Worm (Caenorhabditis elegans) whole organism, L2 larva: Measurements from ENCODE around the gene spig-5.
"Not testable (repeated sequence)": the region's sequence is repeated elsewhere in the genome, so short reads cannot be mapped to it uniquely, and the experiment has no call there.

Source experiments
- C34F6.9 ChIP-seq: fragments of 150-350 bp; optimal IDR thresholded peaks from 2 replicates; lab custom pipeline; 2014; ENCODE audit warnings: missing biosample characterization, missing genetic modification characterization
- R02D3.7 ChIP-seq: fragments of 150-350 bp; optimal IDR thresholded peaks from 2 replicates; lab custom pipeline; 2014; ENCODE audit warnings: missing biosample characterization, missing genetic modification characterization
- ZK546.5 ChIP-seq: sonication (generic microtip); optimal IDR thresholded peaks from 2 replicates; lab custom pipeline; 2017; ENCODE audit warnings: missing biosample characterization, missing genetic modification characterization
- alr-1 ChIP-seq: fragments of 150-350 bp; optimal IDR thresholded peaks from 2 replicates; lab custom pipeline; 2014; ENCODE audit warnings: missing biosample characterization, missing genetic modification characterization
- aly-2 ChIP-seq: fragments of 150-350 bp; optimal IDR thresholded peaks from 2 replicates; lab custom pipeline; 2014; ENCODE audit warnings: missing biosample characterization, missing genetic modification characterization
- ama-1 ChIP-seq: fragments of 150-350 bp; optimal IDR thresholded peaks from 2 replicates; lab custom pipeline; 2018; ENCODE audit warnings: inconsistent platforms
- ceh-82 ChIP-seq: fragments of 150-350 bp; optimal IDR thresholded peaks from 2 replicates; lab custom pipeline; 2014; ENCODE audit warnings: missing biosample characterization, missing genetic modification characterization
- crh-2 ChIP-seq: sonication (generic microtip); optimal IDR thresholded peaks from 2 replicates; lab custom pipeline; 2017; ENCODE audit warnings: missing biosample characterization, missing genetic modification characterization
- dmd-4 ChIP-seq: sonication (generic microtip); optimal IDR thresholded peaks from 2 replicates; lab custom pipeline; 2017; ENCODE audit warnings: missing biosample characterization, missing genetic modification characterization
- egl-27 ChIP-seq: sonication (generic microtip); optimal IDR thresholded peaks from 3 replicates; lab custom pipeline; 2017; ENCODE audit warnings: missing biosample characterization, missing genetic modification reagents, missing genetic modification characterization
- elt-3 ChIP-seq: sonication (generic microtip); optimal IDR thresholded peaks from 2 replicates; lab custom pipeline; 2017; ENCODE audit warnings: missing biosample characterization, missing genetic modification characterization
- fos-1 ChIP-seq: fragments of 150-350 bp; optimal IDR thresholded peaks from 2 replicates; lab custom pipeline; 2014; ENCODE audit warnings: missing biosample characterization, missing genetic modification characterization
- lin-11 ChIP-seq: fragments of 150-350 bp; sonication (generic microtip); optimal IDR thresholded peaks from 2 replicates; lab custom pipeline; 2014; ENCODE audit warnings: missing biosample characterization, missing genetic modification characterization, inconsistent platforms, mixed read lengths
- lin-13 ChIP-seq: fragments of 150-350 bp; optimal IDR thresholded peaks from 2 replicates; lab custom pipeline; 2014; ENCODE audit warnings: missing biosample characterization, missing genetic modification reagents, missing genetic modification characterization
- lin-39 ChIP-seq: fragments of 150-350 bp; optimal IDR thresholded peaks from 2 replicates; lab custom pipeline; 2014; ENCODE audit warnings: missing biosample characterization, missing genetic modification reagents, missing genetic modification characterization
- lsy-2 ChIP-seq, 2 experiments: fragments of 150-350 bp in 1 of 2; sonication (generic microtip) in 1 of 2; optimal IDR thresholded peaks; 2 replicates each; lab custom pipeline; 2014 to 2017; ENCODE audit warnings: missing biosample characterization in 2 of 2, missing genetic modification characterization in 2 of 2
- mbf-1 ChIP-seq: sonication (generic microtip); optimal IDR thresholded peaks from 2 replicates; lab custom pipeline; 2017; ENCODE audit warnings: missing biosample characterization, missing genetic modification characterization
- mdl-1 ChIP-seq, 2 experiments: fragments of 150-350 bp in 1 of 2; sonication (generic microtip) in 1 of 2; optimal IDR thresholded peaks; 2 replicates each; lab custom pipeline; 2017; ENCODE audit warnings: missing biosample characterization in 2 of 2, missing genetic modification characterization in 2 of 2
- nhr-10 ChIP-seq: sonication (generic microtip); optimal IDR thresholded peaks from 2 replicates; lab custom pipeline; 2017; ENCODE audit warnings: missing biosample characterization, missing genetic modification characterization
- nhr-12 ChIP-seq: fragments of 150-350 bp; optimal IDR thresholded peaks from 2 replicates; lab custom pipeline; 2014; ENCODE audit warnings: missing biosample characterization, missing genetic modification characterization
- nhr-129 ChIP-seq: fragments of 150-350 bp; optimal IDR thresholded peaks from 2 replicates; lab custom pipeline; 2014; ENCODE audit warnings: missing biosample characterization, missing genetic modification characterization
- nhr-21 ChIP-seq: fragments of 150-350 bp; optimal IDR thresholded peaks from 2 replicates; lab custom pipeline; 2014; ENCODE audit warnings: missing biosample characterization, missing genetic modification characterization
- nhr-23 ChIP-seq: fragments of 150-350 bp; optimal IDR thresholded peaks from 2 replicates; lab custom pipeline; 2014; ENCODE audit warnings: missing biosample characterization, missing genetic modification reagents, missing genetic modification characterization
- nhr-77 ChIP-seq: fragments of 150-350 bp; optimal IDR thresholded peaks from 2 replicates; lab custom pipeline; 2014; ENCODE audit warnings: missing biosample characterization, missing genetic modification characterization
- peb-1 ChIP-seq: fragments of 150-350 bp; optimal IDR thresholded peaks from 2 replicates; lab custom pipeline; 2014; ENCODE audit warnings: missing biosample characterization, missing genetic modification characterization
- sem-4 ChIP-seq: fragments of 150-350 bp; optimal IDR thresholded peaks from 2 replicates; lab custom pipeline; 2014; ENCODE audit warnings: missing biosample characterization, missing genetic modification reagents, missing genetic modification characterization
- sma-3 ChIP-seq: sonication (generic microtip); optimal IDR thresholded peaks from 2 replicates; lab custom pipeline; 2016; ENCODE audit warnings: missing genetic modification reagents, missing genetic modification characterization, missing compliant biosample characterization
- sma-9 ChIP-seq, 2 experiments: fragments of 150-350 bp in 1 of 2; sonication (generic microtip) in 1 of 2; optimal IDR thresholded peaks; 2 replicates each; lab custom pipeline; 2014 to 2016; ENCODE audit warnings: missing genetic modification characterization in 2 of 2, mild to moderate bottlenecking in 1 of 2, missing biosample characterization in 1 of 2, missing compliant biosample characterization in 1 of 2, missing genetic modification reagents in 1 of 2, moderate library complexity in 1 of 2
- snpc-4 ChIP-seq: fragments of 150-350 bp; optimal IDR thresholded peaks from 2 replicates; lab custom pipeline; 2014; ENCODE audit warnings: missing biosample characterization, missing genetic modification characterization
- unc-39 ChIP-seq: fragments of 150-350 bp; optimal IDR thresholded peaks from 2 replicates; lab custom pipeline; 2014; ENCODE audit warnings: missing biosample characterization, missing genetic modification characterization
- unc-55 ChIP-seq: fragments of 150-350 bp; sonication (generic microtip); optimal IDR thresholded peaks from 3 replicates; lab custom pipeline; 2014; ENCODE audit warnings: missing biosample characterization, missing genetic modification reagents, missing genetic modification characterization
- unc-62 ChIP-seq: fragments of 150-350 bp; optimal IDR thresholded peaks from 2 replicates; lab custom pipeline; 2014; ENCODE audit warnings: missing biosample characterization, missing genetic modification reagents, missing genetic modification characterization
- zag-1 ChIP-seq: fragments of 150-350 bp; optimal IDR thresholded peaks from 2 replicates; lab custom pipeline; 2014; ENCODE audit warnings: missing biosample characterization, missing genetic modification characterization
- ztf-11 ChIP-seq: sonication (generic microtip); optimal IDR thresholded peaks from 2 replicates; lab custom pipeline; 2017; ENCODE audit warnings: missing biosample characterization, missing genetic modification characterization

spig-5 gene

DNA sequence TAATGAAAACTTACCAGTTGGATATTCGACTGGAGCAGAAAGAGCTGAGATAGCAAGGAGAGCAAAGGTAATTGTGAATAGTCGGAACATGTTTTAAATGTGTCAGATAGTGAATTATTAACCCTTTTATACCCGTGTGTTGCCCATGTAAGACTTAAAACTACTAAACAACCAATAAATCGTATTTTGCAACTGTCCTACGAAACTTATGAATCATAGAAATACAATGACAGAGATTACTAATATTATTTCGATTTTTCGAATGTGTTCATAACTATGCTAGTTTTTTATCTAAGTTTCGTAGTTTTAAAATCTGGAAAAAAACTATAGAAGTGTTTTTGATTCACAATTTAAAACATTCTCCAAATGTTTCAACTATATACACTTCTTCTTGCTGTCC lies 1.5 kb upstream of the spig-5 start, which contains the start of gene spig-4:
TSS of gene spig-4 (minus strand) at position 101 of the 400 bp plus-strand sequence.
- not testable (repeated sequence) for TF ChIP-seq unc-39 (tag; lab: Kevin White, UChicago); egl-27 (tag; lab: Kevin White, UChicago); lsy-2 (tag; optimal IDR thresholded peaks at IDR 0.05; lab: Kevin White, UChicago)

DNA sequence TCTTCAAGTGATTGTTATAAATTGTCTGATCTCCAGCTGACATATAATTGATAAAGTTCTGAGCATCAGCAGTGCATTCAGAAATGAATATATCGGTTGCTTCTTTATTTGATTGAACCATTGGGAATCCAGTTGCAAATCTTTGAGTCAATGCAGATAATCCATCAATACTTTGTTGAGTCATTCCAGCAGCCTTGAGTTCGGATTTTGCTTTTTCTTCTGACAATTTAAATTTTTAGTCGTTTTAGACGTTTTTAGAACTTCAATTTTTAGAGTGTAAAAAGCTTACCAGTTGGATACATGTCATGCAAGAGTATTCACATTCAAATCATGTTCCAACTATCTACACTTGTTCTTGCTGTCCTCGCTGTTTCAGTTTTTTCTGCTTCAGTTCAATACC lies 1.4 kb downstream of the spig-5 start, which contains the start of gene F14D7.14:
TSS of gene F14D7.14 (plus strand) at position 301 of the 400 bp plus-strand sequence.
- not testable (repeated sequence) for TF ChIP-seq C34F6.9 (tag; lab: Kevin White, UChicago); nhr-21; crh-2 (tag; lab: Kevin White, UChicago)

DNA sequence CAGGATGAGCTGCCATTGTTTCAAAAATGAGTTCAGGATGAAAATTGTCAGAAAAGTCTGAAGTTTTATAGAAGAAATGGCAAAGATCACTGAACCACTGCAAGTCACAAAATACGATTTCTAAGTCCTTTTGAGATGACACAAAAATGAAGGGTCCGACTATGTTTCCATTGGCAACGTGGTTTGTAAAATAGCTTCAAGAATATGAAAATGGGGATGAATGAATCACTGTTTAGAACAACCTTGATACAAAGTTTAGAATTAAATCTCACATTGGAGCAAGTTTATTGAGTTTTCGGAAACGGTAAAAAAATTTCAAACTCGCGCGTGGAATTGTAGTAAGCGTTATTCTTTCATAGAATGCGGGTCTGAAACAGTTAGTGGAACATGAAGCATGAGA lies 2.9 kb downstream of the spig-5 start, which contains the start of gene ddn-3:
TSS of gene ddn-3 (minus strand) at position 101 of the 400 bp plus-strand sequence.
- TF ChIP-seq sma-3 (GFP tag; lab: Kevin White, UChicago) (no peak), mdl-1 (tag; optimal IDR thresholded peaks at IDR 0.05; lab: Kevin White, UChicago) (no peak), crh-2 (tag; lab: Kevin White, UChicago) (no peak), lsy-2 (tag; optimal IDR thresholded peaks at IDR 0.05; lab: Kevin White, UChicago) (no peak), nhr-77 (tag; lab: Kevin White, UChicago) (no peak), nhr-23 (tag; lab: Kevin White, UChicago) (no peak), egl-27 (tag; lab: Kevin White, UChicago) (no peak), mbf-1 (no peak), C34F6.9 (tag; lab: Kevin White, UChicago) (no peak), lin-11 (no peak), lin-13 (GFP tag; lab: Kevin White, UChicago) (no peak), unc-55 (no peak), elt-3 (no peak), lin-39 (tag; lab: Kevin White, UChicago) (no peak), dmd-4 (tag; lab: Kevin White, UChicago) (no peak)

- no peak for TF ChIP-seq ZK546.5 (tag; lab: Kevin White, UChicago)
- TF ChIP-seq fos-1 (tag; lab: Kevin White, UChicago) = no peak
- no peak for TF ChIP-seq sem-4 (tag; lab: Kevin White, UChicago)
- no peak for TF ChIP-seq nhr-12
- no peak for TF ChIP-seq alr-1 (tag; lab: Kevin White, UChicago)
- no peak for TF ChIP-seq nhr-77 (tag; lab: Kevin White, UChicago)
- TF ChIP-seq unc-62 (GFP tag; lab: Kevin White, UChicago) = no peak
- TF ChIP-seq egl-27 (tag; lab: Kevin White, UChicago) = no peak
- no peak for TF ChIP-seq nhr-10 (tag; lab: Kevin White, UChicago)
- no peak for TF ChIP-seq nhr-129 (tag; lab: Kevin White, UChicago)
- no peak for TF ChIP-seq elt-3
- no peak for TF ChIP-seq sma-9 (GFP tag; optimal IDR thresholded peaks at IDR 0.05; lab: Kevin White, UChicago)
- TF ChIP-seq sma-9 (tag; optimal IDR thresholded peaks at IDR 0.05; lab: Kevin White, UChicago) = no peak
- TF ChIP-seq aly-2 = no peak
- no peak for TF ChIP-seq mdl-1 (tag; optimal IDR thresholded peaks at IDR 0.05; lab: Kevin White, UChicago)
- no peak for TF ChIP-seq mbf-1
- TF ChIP-seq, all 48 proteins: peak for 0
Observed at ce11 chrV:14312695-14313094, 4.4 kb downstream of the spig-5 start, which contains the start of gene F14D7.8. TSS of gene F14D7.8 (minus strand) at chrV:14312795.

DNA sequence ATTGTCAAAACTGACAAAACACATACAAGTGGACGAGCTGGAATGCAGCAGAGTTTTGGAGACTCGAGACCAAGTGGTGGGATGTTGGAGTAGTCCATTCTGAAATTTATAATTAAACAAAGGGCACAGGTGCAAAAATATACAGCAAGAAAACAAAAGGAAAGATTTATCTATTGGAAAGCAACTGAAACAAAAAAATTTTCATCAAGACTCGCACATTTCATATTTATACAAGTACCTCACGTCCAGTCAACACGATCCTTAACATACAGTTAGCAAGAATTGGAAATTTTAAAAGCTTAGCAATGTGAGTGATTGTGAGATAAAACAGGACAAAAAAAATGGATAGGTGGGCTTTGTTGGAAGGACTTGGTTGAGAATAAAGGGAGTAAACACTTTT lies 6.0 kb downstream of the spig-5 start, which contains the start of gene F47B8.1:
TSS of gene F47B8.1 (minus strand) at position 101 of the 400 bp plus-strand sequence.
- no peak for TF ChIP-seq alr-1 (tag; lab: Kevin White, UChicago)
- TF ChIP-seq, all 48 proteins: peak for 0

- TF ChIP-seq elt-3 = no peak
- no peak for TF ChIP-seq ama-1 (lab: Kevin White, UChicago)
- TF ChIP-seq unc-62 (GFP tag; lab: Kevin White, UChicago) = no peak
- no peak for TF ChIP-seq sma-3 (GFP tag; lab: Kevin White, UChicago)
- TF ChIP-seq R02D3.7 (tag; lab: Kevin White, UChicago) = no peak
- no peak for TF ChIP-seq ceh-82 (tag; lab: Kevin White, UChicago)
- no peak for TF ChIP-seq nhr-12
- no peak for TF ChIP-seq ztf-11 (tag; lab: Kevin White, UChicago)
- TF ChIP-seq peb-1 (tag; lab: Kevin White, UChicago) = no peak
- TF ChIP-seq snpc-4 (tag; lab: Kevin White, UChicago) = no peak
- no peak for TF ChIP-seq zag-1 (tag; lab: Kevin White, UChicago)
Observed at ce11 chrV:14316525-14316924, 8.3 kb downstream of the spig-5 start, which contains the start of gene F47B8.2. TSS of gene F47B8.2 (minus strand) at chrV:14316625.
